Fruit fly (Drosophila melanogaster): ENCODE measurements around the gene Cyt-c-p.

Cyt-c-p gene

DNA sequence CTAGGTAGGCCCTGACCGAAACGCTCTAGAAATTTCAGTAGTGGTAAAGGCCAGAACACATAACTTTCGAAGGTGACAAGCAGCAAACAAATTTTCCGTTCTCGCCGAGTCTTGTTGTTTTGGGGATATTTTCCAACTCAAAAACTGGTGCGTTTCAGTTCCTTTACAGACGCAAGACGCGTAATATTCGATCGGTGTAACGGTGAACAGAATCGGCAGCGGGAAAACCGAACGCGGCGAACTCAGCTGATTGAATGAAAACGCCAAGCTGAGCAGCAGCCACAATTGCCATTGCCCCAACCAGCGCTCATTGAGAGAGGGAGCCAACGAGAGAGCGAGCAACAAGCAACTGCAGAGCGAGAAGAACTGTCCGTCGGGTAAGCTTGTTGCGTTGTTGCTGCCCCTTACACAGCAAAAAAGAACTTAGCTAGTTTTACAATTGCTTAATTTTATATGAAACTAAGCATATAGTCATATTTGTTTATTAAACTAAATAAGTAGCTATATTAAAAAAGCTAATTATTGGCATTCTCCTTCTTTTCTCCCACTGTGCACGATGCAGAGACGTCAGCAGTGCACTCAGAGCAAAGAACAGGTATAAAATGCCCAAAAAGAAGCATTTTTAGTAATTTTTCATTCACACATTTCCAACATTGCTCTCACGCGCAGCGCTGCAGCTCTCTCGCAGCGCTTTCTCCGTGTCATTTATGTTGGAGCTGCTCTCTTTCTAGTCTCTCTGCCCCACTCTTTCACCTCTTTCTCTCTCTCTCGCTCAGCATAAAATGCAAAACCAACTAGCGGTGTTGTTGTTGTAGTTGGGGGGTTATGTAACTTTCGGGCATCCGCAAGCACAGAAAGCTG is 3.7 kb upstream of the Cyt-c-p start, which contains the start of the genes Cyt-c-d and CG31808:
TSS of gene Cyt-c-d (plus strand) at position 51 of the 861 bp plus-strand sequence.
TSS of gene CG31808 (minus strand) at position 355 of the 861 bp plus-strand sequence.
- TF ChIP-seq h (optimal IDR thresholded peaks at IDR 0.05) (no peak), Myc (optimal IDR thresholded peaks at IDR 0.05) (no peak), psq (optimal IDR thresholded peaks at IDR 0.05) (no peak), insv (optimal IDR thresholded peaks at IDR 0.05) (no peak)

DNA sequence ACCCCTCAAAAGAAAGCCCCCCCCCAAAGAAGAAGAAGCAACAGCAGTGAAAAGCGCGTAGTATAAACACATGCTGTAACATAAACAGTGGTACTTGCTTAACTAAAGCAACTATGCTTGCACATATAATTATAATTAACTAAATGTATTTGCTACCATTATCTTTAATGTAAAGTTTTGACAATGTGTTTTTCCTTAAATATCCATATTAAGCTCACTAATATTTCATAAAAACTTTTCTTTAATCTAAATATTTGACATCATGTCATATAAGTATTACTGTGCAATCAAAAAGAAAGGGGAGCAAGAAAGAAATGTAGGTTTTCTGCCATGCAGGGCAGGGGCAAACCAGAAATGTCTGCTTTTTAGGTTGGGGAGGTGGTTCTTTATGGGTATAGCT is 3.0 kb upstream of the Cyt-c-p start:
- no peak for TF ChIP-seq Myc (optimal IDR thresholded peaks at IDR 0.05)

DNA sequence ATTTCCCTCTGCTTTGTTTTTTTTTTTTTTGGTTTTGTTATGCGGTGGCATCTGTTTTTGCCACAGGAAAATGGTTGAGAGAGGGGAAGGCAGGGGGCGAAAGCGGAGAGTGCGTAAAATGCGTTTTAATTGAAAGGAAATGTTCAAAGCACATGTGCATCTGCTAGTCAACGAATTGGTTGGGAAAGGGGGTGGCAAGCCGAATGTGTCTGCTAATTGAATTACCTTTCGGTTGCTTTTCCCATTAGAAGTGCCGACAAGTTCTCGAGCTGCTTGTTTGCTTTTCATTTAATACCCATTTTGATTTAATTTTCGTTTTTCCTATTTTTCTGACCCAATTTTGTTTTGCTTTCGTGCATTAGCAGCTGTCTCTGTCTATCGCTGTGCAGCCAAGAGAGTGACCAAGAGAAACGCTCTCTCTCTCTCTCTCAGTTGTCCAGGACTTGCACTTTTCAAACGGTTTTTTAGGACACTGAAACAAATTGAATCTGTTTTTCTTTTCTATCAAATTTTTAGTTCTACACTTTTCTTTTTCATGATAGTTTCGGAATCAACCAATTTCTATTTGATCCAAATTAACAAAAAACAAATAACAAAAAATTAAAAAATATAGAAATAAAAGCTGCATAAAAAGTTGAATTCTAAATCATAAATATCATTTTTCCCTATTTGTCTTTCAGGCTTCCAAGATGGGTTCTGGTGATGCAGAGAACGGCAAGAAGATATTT is 1.1 kb upstream of the Cyt-c-p start:
- TF ChIP-seq insv (optimal IDR thresholded peaks at IDR 0.05) (no peak), h (optimal IDR thresholded peaks at IDR 0.05) (no peak), Sin3A (optimal IDR thresholded peaks at IDR 0.05) (no peak), ttk (optimal IDR thresholded peaks at IDR 0.05) (no peak), psq (optimal IDR thresholded peaks at IDR 0.05) (no peak), Myc (optimal IDR thresholded peaks at IDR 0.05) (no peak)

DNA sequence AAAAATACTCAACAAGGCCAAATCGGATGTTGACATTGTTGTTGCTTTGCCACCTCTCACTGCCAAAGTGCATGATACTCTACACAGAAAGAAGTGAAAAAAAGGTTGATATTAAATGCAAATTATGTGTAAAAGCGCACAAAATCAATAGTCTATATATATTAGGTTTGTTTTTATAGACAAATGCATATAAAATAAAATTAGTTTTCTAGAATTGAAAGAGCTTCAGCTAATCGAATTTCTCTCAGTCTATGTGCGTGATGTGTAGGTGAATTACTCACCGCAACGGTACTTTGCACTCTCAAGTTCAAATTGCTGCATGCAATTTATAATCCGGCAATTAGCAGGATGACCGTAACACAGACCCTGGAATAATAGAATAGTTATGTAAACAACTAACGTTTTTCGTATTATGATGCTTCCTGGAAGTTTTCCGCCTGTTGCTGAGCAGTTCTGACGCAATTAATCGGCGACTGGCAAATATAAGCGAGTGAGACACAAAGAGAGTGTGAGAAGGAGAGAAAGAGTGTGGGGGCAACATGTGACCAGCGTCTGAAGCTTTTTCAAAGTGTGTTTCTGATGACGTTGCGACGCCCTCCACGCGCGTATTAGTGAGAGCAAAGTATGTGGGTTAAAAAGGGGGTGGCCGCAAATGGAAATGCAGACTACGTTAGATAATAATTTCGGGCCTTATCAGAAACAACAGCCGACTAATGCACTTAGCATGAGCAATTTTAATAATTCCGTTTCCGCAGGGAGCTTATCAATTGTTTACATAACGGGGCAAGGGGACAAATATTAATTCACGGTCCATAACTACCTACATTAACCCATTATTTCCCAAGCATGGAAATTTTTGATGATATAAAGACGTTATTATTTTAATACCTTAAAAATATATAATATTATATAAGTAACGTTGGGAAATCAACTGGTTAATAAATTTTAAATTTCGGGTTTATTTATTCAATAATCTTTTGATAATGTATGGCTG is 1.3 kb downstream of the Cyt-c-p start:
- TF ChIP-seq Sin3A (optimal IDR thresholded peaks at IDR 0.05) = no peak
- no peak for TF ChIP-seq h (optimal IDR thresholded peaks at IDR 0.05)
- TF ChIP-seq insv (optimal IDR thresholded peaks at IDR 0.05) = no peak
- no peak for TF ChIP-seq psq (optimal IDR thresholded peaks at IDR 0.05)
- no peak for TF ChIP-seq Myc (optimal IDR thresholded peaks at IDR 0.05)
- no peak for TF ChIP-seq ttk (optimal IDR thresholded peaks at IDR 0.05)

DNA sequence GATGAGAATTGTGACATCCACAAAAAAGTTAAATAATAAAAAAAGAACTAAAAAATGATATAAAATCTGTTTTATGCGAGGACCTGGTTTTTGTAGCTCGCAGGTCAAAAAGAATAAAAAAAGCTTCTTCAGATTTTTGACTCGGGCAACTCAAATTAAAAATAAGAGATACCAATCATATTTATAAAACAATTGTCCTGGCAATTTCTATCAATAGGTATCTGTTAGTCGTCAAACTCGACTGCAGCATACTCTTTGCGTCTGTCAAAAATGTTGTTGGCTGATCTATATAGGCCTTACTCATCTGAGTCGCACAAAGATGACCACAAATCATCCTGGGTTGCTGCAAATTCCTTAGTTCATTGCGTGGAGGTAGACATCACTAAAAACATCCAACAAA is 2.9 kb downstream of the Cyt-c-p start:
- no peak for TF ChIP-seq h (optimal IDR thresholded peaks at IDR 0.05)
- TF ChIP-seq Myc (optimal IDR thresholded peaks at IDR 0.05) = no peak
- no peak for TF ChIP-seq Sin3A (optimal IDR thresholded peaks at IDR 0.05)
- TF ChIP-seq insv (optimal IDR thresholded peaks at IDR 0.05) = no peak
- no peak for TF ChIP-seq psq (optimal IDR thresholded peaks at IDR 0.05)
- TF ChIP-seq ttk (optimal IDR thresholded peaks at IDR 0.05) = no peak

DNA sequence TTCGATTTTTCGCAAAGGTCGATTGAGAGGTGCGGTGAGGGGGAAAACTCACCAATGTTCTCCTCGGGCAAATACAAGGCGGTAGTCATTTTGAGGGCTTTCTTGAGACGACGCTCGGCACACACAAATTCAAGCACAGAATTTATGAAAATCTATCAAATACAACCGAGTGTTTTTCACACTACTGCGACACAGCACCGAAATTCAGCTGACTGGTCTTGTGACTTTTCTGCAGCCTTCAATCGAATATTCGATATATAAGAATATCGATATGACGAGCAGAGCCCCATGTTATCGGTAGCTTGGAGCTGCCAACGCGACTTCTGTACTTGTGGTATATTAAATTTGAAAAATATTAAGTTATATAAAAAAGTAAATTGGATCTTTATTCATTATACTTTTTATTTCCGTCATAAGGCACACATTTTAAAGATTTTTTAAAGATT is 7.9 kb downstream of the Cyt-c-p start, which contains the start of gene VhaSFD:
TSS of gene VhaSFD (minus strand) at position 249 of the 446 bp plus-strand sequence.
- TF ChIP-seq h (optimal IDR thresholded peaks at IDR 0.05) = no peak
- TF ChIP-seq psq (optimal IDR thresholded peaks at IDR 0.05) = peak; percentile 65

DNA sequence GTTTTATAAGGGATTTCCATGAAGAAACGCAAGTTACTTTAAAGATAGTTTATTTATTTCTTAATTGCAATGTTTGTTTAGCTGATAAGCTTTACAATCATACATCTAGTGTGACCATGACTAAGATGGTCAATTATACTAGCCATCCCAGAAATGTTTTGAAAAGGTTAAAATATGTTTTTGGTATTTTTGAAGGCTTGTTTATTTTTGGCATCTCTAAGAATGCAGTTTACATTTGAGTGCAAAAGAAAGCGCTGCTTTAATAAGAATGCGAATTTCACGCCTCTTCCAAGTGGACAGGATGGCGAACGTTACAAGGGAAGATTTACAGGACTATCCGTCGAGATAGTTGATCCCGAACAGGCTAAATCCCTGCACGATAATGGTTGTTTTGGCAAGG is 9.8 kb downstream of the Cyt-c-p start, which contains the start of gene Tsen2:
TSS of gene Tsen2 (plus strand) at position 222 of the 400 bp plus-strand sequence.
- TF ChIP-seq insv (optimal IDR thresholded peaks at IDR 0.05) (no peak), ttk (optimal IDR thresholded peaks at IDR 0.05) (no peak), h (optimal IDR thresholded peaks at IDR 0.05) (no peak), Sin3A (optimal IDR thresholded peaks at IDR 0.05) (no peak), psq (optimal IDR thresholded peaks at IDR 0.05) (no peak), Myc (optimal IDR thresholded peaks at IDR 0.05) (no peak)

DNA sequence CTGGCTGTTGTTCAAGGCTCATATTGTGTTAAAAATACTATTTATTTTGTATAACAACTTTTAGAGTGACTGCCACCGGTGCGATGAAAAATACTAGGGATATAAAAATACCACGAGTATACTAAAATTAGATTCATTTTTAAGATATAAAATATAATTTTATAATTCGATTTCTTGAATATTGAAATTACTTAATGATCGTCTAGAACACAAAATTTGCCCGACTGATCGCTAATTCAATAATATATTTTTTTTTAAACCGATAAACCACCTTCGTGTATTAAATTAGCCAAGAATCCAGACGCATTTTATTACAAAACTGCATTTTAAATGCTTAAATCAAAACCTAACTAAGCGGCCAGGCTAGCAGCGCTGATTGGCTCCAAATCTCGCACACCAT is 11.2 kb downstream of the Cyt-c-p start, which contains the start of gene CG17996:
TSS of gene CG17996 (minus strand) at position 101 of the 400 bp plus-strand sequence.
- no peak for TF ChIP-seq ttk (optimal IDR thresholded peaks at IDR 0.05)
- no peak for TF ChIP-seq psq (optimal IDR thresholded peaks at IDR 0.05)
- TF ChIP-seq h (optimal IDR thresholded peaks at IDR 0.05) = no peak
- no peak for TF ChIP-seq insv (optimal IDR thresholded peaks at IDR 0.05)
- no peak for TF ChIP-seq Sin3A (optimal IDR thresholded peaks at IDR 0.05)
- no peak for TF ChIP-seq Myc (optimal IDR thresholded peaks at IDR 0.05)

DNA sequence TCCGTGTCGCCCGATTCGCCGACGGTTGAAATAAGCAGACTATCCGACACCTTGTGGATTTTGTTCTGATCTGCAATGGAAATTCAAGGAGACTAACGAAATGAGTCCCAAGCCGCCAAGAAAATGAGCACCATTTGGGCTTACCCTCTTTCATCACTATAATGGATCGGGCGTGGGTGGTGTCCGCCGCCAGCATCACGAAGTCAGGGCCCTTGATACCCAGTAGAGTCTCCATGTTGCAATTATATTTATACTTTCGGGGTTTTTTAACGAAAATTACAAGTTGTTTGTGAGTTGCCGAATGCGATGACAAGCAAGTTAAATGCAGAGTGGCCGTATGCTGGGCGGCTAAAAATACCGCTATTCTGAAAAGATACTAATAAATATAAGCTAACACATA is 12.1 kb downstream of the Cyt-c-p start, which contains the start of gene Prosbeta4:
TSS of gene Prosbeta4 (minus strand) at position 335 of the 400 bp plus-strand sequence.
- TF ChIP-seq Sin3A (optimal IDR thresholded peaks at IDR 0.05) (no peak), h (optimal IDR thresholded peaks at IDR 0.05) (no peak), ttk (optimal IDR thresholded peaks at IDR 0.05) (no peak), Myc (optimal IDR thresholded peaks at IDR 0.05) (no peak)

DNA sequence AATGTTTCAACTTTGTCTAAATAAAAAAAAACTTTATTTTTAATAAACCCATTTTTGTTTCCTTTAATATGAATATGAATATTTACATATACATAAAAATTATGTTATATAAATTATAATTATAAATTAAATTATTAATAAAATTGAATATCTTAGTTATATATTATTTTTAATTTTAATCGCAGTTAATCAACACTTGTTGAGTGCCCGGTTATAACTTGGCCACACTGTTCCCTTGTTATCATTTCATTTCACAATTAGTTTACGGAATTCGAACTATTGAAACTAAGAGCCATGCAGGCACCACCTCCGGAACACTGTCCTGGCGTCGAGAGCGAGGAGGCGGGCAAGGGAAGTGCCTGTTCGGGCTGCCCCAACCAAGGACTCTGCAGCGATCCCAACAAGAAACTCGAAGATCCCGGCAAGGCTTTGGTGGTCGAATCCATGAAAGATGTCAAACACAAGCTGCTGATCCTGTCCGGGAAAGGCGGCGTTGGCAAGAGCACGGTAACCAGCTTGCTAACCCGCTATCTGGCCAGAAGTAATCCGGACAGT is 12.7 kb downstream of the Cyt-c-p start, which contains the start of gene Nubp1:
TSS of gene Nubp1 (plus strand) at position 213 of the 555 bp plus-strand sequence.
- TF ChIP-seq ttk (optimal IDR thresholded peaks at IDR 0.05) (no peak), Myc (optimal IDR thresholded peaks at IDR 0.05) (no peak), Sin3A (optimal IDR thresholded peaks at IDR 0.05) (no peak), h (optimal IDR thresholded peaks at IDR 0.05) (no peak), psq (optimal IDR thresholded peaks at IDR 0.05) (no peak), insv (optimal IDR thresholded peaks at IDR 0.05) (no peak)
